Fruit fly (Drosophila melanogaster): ENCODE data around the gene Slc25A46a.

dm6 chrX:15934226-15934547 lies 49.4 kb upstream of the Slc25A46a start:
- no peak for TF ChIP-seq Dll (optimal IDR thresholded peaks at IDR 0.05)
- TF ChIP-seq psq (optimal IDR thresholded peaks at IDR 0.05), result no peak
- TF ChIP-seq usp (GFP tag; optimal IDR thresholded peaks at IDR 0.05), result no peak
- TF ChIP-seq pan (optimal IDR thresholded peaks at IDR 0.05), result no peak
- TF ChIP-seq EcR (GFP tag; optimal IDR thresholded peaks at IDR 0.05), result no peak
- no peak for TF ChIP-seq CG8478 (optimal IDR thresholded peaks at IDR 0.05)
